Worm (Caenorhabditis elegans): Measurements from ENCODE around the gene M163.8.

- TF ChIP-seq F13C5.2 (tag; optimal IDR thresholded peaks at IDR 0.05) (no peak), flt-1 (GFP tag; IDR thresholded peaks at IDR 0.05) (no peak), hmg-4 (GFP tag; optimal IDR thresholded peaks at IDR 0.05) (no peak)
Observed at ce11 chrX:14447498-14447897, 37.4 kb upstream of the M163.8 start.
